Worm (Caenorhabditis elegans): ENCODE measurements around the gene nspb-11.

nspb-11 gene

ce11 chrII:12888471-12888870, 18.7 kb upstream of the nspb-11 start, which contains the start of gene F35C5.3:
Gene F35C5.3 (plus strand): TSS chrII:12888771.
- TF ChIP-seq elt-1 (tag; optimal IDR thresholded peaks at IDR 0.05; ENCODE audit: borderline replicate concordance, insufficient read depth) (no peak), nhr-12 (tag; optimal IDR thresholded peaks at IDR 0.05) (no peak), mep-1 (tag; optimal IDR thresholded peaks at IDR 0.05) (no peak), mls-2 (tag; optimal IDR thresholded peaks at IDR 0.05) (no peak), ceh-83 (GFP tag; optimal IDR thresholded peaks at IDR 0.05) (no peak), nhr-76 (tag; optimal IDR thresholded peaks at IDR 0.05) (no peak), flh-1 (GFP tag; optimal IDR thresholded peaks at IDR 0.05) (no peak), M03D4.4 (tag; optimal IDR thresholded peaks at IDR 0.05) (no peak), unc-39 (tag; optimal IDR thresholded peaks at IDR 0.05) (no peak), pha-4 (tag; optimal IDR thresholded peaks at IDR 0.05) (no peak), nhr-237 (tag; optimal IDR thresholded peaks at IDR 0.05) (no peak), hlh-1 (tag; optimal IDR thresholded peaks at IDR 0.05) (no peak)

- no peak for TF ChIP-seq ceh-83 (GFP tag; optimal IDR thresholded peaks at IDR 0.05)
Measured at ce11 chrII:12892407-12892806, 14.8 kb upstream of the nspb-11 start.

- TF ChIP-seq lsy-2 (tag; optimal IDR thresholded peaks at IDR 0.05) (no peak), flh-1 (GFP tag; optimal IDR thresholded peaks at IDR 0.05) (no peak), unc-120 (tag; optimal IDR thresholded peaks at IDR 0.05; ENCODE audit: poor library complexity, severe bottlenecking) (no peak), unc-62 (GFP tag; optimal IDR thresholded peaks at IDR 0.05) (no peak), mls-2 (tag; optimal IDR thresholded peaks at IDR 0.05) (no peak), ces-1 (GFP tag; optimal IDR thresholded peaks at IDR 0.05) (no peak), nhr-76 (tag; optimal IDR thresholded peaks at IDR 0.05) (no peak), sptf-1 (tag; optimal IDR thresholded peaks at IDR 0.05) (no peak), hlh-1 (tag; optimal IDR thresholded peaks at IDR 0.05) (no peak), nhr-12 (tag; optimal IDR thresholded peaks at IDR 0.05) (no peak), ztf-11 (tag; optimal IDR thresholded peaks at IDR 0.05) (no peak), blmp-1 (tag; optimal IDR thresholded peaks at IDR 0.05) (no peak), lin-32 (GFP tag; optimal IDR thresholded peaks at IDR 0.05) (no peak), unc-39 (tag; optimal IDR thresholded peaks at IDR 0.05) (no peak), pha-4 (tag; optimal IDR thresholded peaks at IDR 0.05) (no peak), snpc-4 (tag; optimal IDR thresholded peaks at IDR 0.05) (no peak), ceh-39 (tag; optimal IDR thresholded peaks at IDR 0.05) (no peak), nhr-237 (tag; optimal IDR thresholded peaks at IDR 0.05) (no peak), M03D4.4 (tag; optimal IDR thresholded peaks at IDR 0.05) (no peak)
Measured at ce11 chrII:12895078-12895670, 12.0 kb upstream of the nspb-11 start, which contains the start of the genes clec-62 and clec-63. Gene clec-62 (minus strand): TSS chrII:12895128. Gene clec-63 (plus strand): TSS chrII:12895638.

ce11 chrII:12896666-12897065, 10.5 kb upstream of the nspb-11 start:
- TF ChIP-seq sptf-1 (tag; optimal IDR thresholded peaks at IDR 0.05) = no peak
- TF ChIP-seq blmp-1 (tag; optimal IDR thresholded peaks at IDR 0.05) = no peak
- TF ChIP-seq ceh-43 (GFP tag; optimal IDR thresholded peaks at IDR 0.05) = no peak
- no peak for TF ChIP-seq ztf-11 (tag; optimal IDR thresholded peaks at IDR 0.05)
- TF ChIP-seq flh-1 (GFP tag; optimal IDR thresholded peaks at IDR 0.05) = no peak
- TF ChIP-seq unc-62 (GFP tag; optimal IDR thresholded peaks at IDR 0.05) = no peak
- no peak for TF ChIP-seq zip-8 (tag; optimal IDR thresholded peaks at IDR 0.05)
- no peak for TF ChIP-seq cnd-1 (tag; optimal IDR thresholded peaks at IDR 0.05)
- TF ChIP-seq unc-39 (tag; optimal IDR thresholded peaks at IDR 0.05) = no peak
- TF ChIP-seq ceh-39 (tag; optimal IDR thresholded peaks at IDR 0.05) = no peak
- TF ChIP-seq mep-1 (tag; optimal IDR thresholded peaks at IDR 0.05) = no peak
- no peak for TF ChIP-seq nhr-76 (tag; optimal IDR thresholded peaks at IDR 0.05)
- TF ChIP-seq pha-4 (tag; optimal IDR thresholded peaks at IDR 0.05) = no peak

- TF ChIP-seq mep-1 (tag; optimal IDR thresholded peaks at IDR 0.05) = no peak
- no peak for TF ChIP-seq blmp-1 (tag; optimal IDR thresholded peaks at IDR 0.05)
- TF ChIP-seq flh-1 (GFP tag; optimal IDR thresholded peaks at IDR 0.05) = no peak
- no peak for TF ChIP-seq zip-8 (tag; optimal IDR thresholded peaks at IDR 0.05)
- TF ChIP-seq ceh-43 (GFP tag; optimal IDR thresholded peaks at IDR 0.05) = no peak
- TF ChIP-seq mls-2 (tag; optimal IDR thresholded peaks at IDR 0.05) = no peak
- no peak for TF ChIP-seq nhr-28 (tag; optimal IDR thresholded peaks at IDR 0.05)
- no peak for TF ChIP-seq cnd-1 (tag; optimal IDR thresholded peaks at IDR 0.05)
- no peak for TF ChIP-seq hlh-1 (tag; optimal IDR thresholded peaks at IDR 0.05)
- TF ChIP-seq ztf-11 (tag; optimal IDR thresholded peaks at IDR 0.05) = no peak
- TF ChIP-seq nhr-76 (tag; optimal IDR thresholded peaks at IDR 0.05) = no peak
- no peak for TF ChIP-seq M03D4.4 (tag; optimal IDR thresholded peaks at IDR 0.05)
- TF ChIP-seq unc-120 (tag; optimal IDR thresholded peaks at IDR 0.05; ENCODE audit: poor library complexity, severe bottlenecking) = no peak
Measured at ce11 chrII:12897361-12897760, 9.8 kb upstream of the nspb-11 start.

- TF ChIP-seq ceh-83 (GFP tag; optimal IDR thresholded peaks at IDR 0.05) = no peak
- no peak for TF ChIP-seq M03D4.4 (tag; optimal IDR thresholded peaks at IDR 0.05)
- no peak for TF ChIP-seq elt-3 (tag; optimal IDR thresholded peaks at IDR 0.05)
- TF ChIP-seq pha-4 (tag; optimal IDR thresholded peaks at IDR 0.05) = no peak
- TF ChIP-seq nhr-12 (tag; optimal IDR thresholded peaks at IDR 0.05) = no peak
- TF ChIP-seq mab-5 (tag; optimal IDR thresholded peaks at IDR 0.05) = no peak
- no peak for TF ChIP-seq snpc-4 (tag; optimal IDR thresholded peaks at IDR 0.05)
- no peak for TF ChIP-seq ces-1 (GFP tag; optimal IDR thresholded peaks at IDR 0.05)
- TF ChIP-seq elt-1 (tag; optimal IDR thresholded peaks at IDR 0.05; ENCODE audit: borderline replicate concordance, insufficient read depth) = no peak
- no peak for TF ChIP-seq lsy-2 (tag; optimal IDR thresholded peaks at IDR 0.05)
- TF ChIP-seq ceh-43 (GFP tag; optimal IDR thresholded peaks at IDR 0.05) = no peak
- TF ChIP-seq bed-3 (GFP tag; optimal IDR thresholded peaks at IDR 0.05) = no peak
- no peak for TF ChIP-seq sptf-1 (tag; optimal IDR thresholded peaks at IDR 0.05)
Measured at ce11 chrII:12897942-12898341, 9.2 kb upstream of the nspb-11 start, which contains the start of gene clec-64. Gene clec-64 (plus strand): TSS chrII:12898242.
